Fruit fly (Drosophila melanogaster) whole organism, larva: ENCODE results near the gene Nnk.

Experiments
- noc ChIP-seq: fragments of 200-800 bp; sonication (Bioruptor generic); optimal IDR thresholded peaks from 3 replicates; lab custom pipeline; 2019; ENCODE audit warnings: missing biosample characterization, mild to moderate bottlenecking, missing genetic modification characterization, moderate library complexity

The Nnk gene

DNA sequence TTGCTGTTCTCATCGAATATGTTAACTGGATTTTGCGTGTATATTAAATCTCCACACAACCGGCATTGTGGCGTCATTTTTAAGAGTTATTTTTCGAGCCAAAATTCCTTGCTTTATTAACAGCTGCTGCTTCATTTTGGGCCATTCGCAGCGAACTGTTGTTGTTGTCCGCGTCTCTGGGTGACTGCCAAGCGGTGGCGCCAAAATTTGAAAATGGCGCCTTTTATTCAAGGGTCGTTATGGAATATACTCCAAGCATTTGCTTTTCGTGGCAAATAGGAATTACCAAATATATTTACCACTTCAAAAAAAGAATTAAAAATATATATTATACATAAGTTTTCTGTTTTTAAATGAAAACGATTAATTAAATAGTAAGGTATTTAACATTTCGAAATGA, at the start of gene Nnk:
Gene Nnk, minus strand, starts transcription at position 158 of the 400 bp plus-strand sequence.
- no peak for TF ChIP-seq noc (tag; lab: Kevin White, UChicago)

DNA sequence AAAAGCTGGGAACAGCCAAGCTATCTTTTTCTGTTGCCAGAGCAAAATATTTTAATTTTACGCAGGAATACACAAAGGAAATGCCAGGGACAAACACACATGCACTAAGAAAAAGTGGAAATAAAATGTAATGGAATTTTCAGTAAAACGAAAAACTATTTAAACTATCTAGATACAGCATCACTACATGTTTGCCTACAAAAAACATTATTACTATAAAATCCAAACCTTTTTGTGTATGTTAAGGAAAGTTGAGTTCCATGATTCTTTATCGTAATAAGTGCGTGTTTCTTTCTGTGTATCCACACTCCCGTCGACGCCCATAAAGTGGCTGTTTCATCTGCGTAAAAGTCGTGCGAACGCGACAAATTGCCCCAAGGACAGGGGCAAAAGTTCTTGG, 44.1 kb upstream of the Nnk start:
- no peak for TF ChIP-seq noc (tag; lab: Kevin White, UChicago)

DNA sequence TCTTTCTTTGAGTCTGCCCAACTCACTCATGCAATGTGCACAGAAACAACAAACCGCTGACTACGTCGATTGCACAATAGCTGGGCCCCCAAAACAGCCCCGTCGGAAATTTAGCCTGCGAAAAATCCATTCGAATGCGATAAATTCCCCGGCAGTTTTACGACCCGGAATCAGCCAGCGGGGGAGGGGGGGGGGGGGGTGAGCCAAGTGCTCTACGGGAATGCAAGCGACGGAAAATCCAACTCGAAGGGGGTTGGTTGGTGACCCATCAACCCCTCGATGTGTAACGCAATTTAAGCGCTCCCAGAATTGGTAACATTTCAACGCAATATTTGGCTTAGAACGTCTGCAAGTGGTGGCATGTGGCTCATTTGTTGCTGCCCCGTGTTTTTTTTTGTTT, 41.9 kb upstream of the Nnk start:
- TF ChIP-seq noc (tag; lab: Kevin White, UChicago) = no peak

DNA sequence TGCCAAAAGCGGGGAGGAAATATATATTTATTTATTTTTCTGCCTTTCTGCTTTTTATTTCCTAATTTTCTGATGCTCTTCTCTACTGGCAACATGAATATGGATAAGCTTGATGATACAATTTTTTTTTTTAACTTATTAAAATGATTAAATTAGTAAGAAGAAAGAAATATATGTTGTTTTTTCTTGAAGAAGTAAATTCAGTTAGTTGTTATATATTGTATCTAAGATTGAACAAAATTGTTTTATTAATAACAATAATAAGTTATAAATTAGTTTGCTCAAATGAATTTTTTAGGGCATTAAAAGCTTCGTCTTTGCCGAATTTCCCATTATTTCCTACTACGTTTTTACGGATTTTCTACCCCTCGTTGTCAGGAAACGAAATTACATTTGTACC, 25.5 kb upstream of the Nnk start:
- TF ChIP-seq noc (tag; lab: Kevin White, UChicago) = no peak

DNA sequence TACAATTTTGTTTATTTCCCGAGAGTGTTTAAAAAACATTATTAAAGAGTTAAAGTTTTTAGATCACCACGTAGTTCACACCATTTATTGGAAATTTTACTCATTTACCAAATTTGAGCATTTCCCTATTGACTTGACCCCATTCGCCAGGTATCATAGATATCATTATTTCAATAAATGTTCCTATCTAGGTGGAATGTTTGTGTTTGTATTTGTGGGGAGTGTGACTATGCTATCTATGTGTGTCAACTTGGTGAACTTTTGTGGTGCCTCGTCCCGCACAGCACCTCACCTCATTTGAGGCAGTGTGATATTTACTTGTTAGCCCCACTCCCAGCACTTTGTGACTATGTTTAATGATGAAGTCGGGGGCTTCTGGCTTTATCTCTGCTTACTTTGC, 23.6 kb upstream of the Nnk start:
- no peak for TF ChIP-seq noc (tag; lab: Kevin White, UChicago)

DNA sequence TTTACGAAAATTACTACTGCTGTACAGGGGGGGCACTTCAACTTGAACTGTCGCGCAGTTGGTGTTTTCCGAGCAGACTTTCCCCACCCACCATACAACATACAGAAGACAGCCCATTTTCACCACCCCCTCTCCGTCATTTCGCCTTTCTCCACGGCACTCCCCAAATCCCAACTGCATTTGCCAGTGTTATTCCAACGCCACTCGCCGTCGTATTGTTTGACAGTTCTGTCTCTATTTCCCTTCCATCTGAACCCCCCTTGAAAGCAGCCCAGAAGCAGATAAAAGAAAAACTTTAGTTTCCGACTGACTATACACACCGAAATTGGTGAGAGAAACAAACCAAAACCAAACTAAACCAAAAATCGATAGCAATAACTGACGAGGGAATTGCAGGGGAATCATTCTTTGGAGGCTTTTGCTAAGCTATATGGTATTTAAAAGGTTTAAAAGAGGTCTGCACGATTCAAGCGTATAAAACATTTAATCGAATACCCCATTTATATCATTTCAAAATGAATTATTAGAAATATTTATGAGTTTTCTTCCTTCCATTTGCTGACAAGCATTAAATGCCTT, 22.1 kb upstream of the Nnk start:
- no peak for TF ChIP-seq noc (tag; lab: Kevin White, UChicago)

DNA sequence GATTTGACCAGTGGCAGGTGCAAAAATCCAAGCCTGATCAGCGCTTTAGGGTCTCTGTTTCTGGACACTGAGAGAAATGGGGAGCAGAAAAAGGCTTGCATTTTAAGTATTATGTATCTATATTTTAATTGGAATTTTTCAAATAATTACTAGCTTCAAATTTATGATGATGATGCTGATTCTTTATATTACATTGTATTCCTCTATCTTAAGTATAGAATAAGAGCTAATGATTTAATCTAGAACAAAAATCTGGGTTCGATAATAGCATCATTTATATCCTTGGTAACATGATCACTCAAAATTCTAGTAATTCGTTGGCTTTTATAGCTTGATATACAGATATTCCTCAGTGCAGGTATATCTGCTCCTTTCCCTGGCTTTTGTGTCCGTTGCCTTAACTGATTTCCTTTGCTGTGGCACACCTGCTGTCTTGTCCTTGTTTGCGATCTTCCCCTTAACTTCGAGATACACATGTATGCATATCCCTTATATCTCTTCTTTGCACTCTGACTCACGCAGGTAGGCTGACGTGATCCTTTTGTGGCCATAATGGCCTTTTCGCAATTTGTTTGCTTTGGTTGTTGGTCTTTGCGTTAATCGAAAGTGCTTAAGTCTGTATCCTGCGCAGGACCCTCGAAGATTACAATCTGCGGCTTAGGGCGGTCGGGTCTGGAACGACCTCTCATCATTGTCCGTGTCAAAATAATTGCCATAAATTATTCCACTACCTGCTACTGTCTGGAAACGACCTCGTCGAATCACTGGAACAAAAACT, 20.9 kb upstream of the Nnk start:
- TF ChIP-seq noc (tag; lab: Kevin White, UChicago) = no peak

DNA sequence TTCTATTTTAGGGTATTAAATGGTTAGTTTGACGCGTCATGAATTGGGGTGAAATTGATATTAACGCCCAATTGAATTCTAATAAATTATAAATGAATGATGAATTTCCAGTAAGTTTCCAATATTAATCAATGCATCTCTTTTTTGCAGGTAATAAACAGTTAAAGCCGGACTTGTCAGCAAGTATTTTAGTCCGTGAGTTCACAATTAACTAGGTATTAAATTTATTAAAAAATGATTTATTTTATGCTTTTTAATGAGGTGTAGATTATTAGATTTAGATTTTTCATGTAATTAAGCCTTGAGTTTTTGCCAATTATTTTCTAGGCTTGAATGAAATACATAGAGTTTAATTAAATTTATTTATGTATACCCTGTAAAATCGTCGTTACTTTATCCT, 16.7 kb upstream of the Nnk start:
- no peak for TF ChIP-seq noc (tag; lab: Kevin White, UChicago)

DNA sequence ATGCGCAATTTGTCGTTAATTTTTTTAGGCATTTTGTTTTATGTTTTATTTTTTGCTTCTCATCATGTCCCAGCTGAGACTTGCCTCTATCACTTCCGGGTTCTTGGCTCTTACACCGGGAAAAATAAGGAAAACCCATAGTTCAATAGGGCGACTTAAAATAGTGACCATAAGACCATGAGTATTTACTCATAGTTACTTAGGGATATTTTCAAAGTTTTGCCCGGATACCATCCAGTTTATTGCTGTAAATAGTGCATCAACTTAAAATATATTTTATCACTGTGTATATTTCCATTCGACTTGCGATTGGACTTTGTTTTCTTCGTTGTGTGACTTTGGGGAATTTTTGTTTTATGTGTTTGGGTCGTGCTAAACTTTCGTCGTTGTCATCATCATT, 13.8 kb upstream of the Nnk start:
- TF ChIP-seq noc (tag; lab: Kevin White, UChicago) = no peak

DNA sequence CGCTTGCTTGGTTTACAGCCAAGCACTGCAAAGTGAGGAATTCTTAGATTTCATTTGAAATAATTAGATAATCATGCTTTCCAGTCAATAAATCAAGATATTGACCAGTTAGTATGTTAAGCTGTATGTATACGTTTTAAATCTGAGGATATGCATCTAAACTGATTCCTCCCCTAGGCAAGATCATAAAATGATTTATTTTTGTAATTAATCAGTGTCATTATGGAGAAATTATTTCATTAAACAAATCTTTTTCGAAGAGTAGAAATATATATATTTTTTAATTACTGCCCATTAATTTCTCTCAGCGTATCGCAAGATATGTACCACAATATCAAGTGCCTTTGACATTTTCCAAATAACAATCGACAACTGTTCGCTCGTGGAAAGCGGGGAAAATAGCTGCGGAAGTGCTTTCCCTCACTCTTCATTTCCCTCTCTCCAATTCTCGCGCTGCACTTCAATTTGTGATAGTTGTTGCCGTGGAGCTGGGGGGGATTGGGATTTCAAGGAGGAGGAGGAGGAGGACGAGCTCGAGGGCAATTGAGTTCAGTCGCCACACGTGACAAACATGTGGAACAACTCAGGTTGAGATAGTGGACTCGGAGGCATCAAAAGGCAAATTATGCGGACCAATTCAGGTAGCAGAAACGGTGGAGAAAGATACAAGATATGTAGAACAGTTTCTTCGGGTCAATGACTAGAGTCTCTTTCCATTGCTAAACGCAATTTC, 9.3 kb upstream of the Nnk start:
- TF ChIP-seq noc (tag; lab: Kevin White, UChicago) = no peak

DNA sequence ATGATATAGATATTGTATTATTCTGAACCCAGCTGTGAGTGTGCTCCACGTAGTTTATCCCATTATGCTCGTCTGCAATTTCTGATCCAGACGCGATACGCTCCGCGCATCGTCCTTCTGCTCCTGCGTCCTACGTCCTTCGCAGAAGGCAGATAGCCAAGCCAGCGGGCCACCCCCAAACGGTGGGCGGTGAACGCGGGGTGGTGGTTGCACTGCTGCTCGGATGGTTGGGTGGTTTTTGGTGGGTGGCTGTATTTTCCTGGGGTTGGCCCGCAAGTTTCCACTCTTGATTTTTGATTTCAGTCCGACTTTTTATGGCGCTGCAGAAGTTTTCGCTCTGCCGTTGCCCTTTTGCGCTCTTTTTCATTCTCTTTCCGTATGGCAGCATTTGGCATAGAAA, 7.4 kb upstream of the Nnk start:
- TF ChIP-seq noc (tag; lab: Kevin White, UChicago) = no peak

DNA sequence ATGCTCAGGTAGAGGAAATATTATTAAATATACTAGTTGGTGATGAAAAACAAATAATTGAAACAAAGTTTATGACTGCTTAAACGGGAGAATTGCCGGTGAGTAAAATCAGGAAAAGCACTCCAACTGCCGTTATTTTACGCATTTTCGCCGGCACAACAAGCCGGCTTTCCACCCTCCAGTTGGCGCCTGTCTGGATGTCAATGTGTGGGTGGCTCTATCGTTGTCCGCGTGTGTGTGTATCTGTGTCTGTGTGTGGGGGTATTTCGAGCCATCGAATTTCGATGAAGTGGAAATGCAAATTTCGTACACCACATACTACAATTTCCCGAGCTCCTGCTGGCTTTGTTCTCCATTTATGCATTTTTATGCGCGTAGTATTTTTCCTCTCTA, 6.7 kb upstream of the Nnk start:
- TF ChIP-seq noc (tag; lab: Kevin White, UChicago) = no peak

DNA sequence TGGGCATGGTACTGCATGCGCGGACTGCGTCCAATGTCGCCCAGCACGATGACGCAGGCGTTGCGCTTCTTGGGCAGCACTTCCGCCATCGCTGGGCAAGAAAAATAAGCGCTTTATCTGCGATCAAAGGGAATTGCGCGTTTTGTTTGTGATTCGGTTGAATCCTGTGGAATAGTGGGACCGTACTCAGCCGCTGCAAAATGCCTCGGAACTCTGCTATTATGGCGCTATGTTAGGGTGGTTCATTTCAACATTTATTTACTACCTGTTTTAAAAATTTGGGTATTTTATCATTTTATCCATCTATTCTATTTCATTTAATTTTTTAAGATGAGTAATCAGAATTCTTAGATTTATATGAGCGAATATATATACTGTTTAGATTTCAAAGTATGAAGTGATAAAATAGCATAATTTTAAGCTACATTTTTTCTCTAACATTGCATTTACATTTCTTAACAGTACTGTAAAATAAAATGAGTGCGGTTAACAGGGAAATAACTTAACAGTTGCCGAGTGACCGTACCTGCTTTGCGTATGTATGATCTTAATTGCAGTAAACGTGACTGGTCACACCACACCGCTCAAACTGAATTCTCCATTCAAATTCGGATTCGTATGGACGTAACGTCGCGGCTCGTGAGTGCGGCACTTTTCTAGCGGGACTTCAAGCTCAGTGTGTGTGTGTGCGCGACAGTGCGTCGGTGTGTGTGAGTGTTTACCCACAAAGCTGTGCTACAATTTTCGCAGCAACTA, 6.1 kb upstream of the Nnk start, which contains the start of the genes Alg1 and tinc:
Gene Alg1, minus strand, starts transcription at position 184 of the 756 bp plus-strand sequence.
Gene tinc, plus strand, starts transcription at position 591 of the 756 bp plus-strand sequence.
- TF ChIP-seq noc (tag; lab: Kevin White, UChicago) = peak; percentile 74

DNA sequence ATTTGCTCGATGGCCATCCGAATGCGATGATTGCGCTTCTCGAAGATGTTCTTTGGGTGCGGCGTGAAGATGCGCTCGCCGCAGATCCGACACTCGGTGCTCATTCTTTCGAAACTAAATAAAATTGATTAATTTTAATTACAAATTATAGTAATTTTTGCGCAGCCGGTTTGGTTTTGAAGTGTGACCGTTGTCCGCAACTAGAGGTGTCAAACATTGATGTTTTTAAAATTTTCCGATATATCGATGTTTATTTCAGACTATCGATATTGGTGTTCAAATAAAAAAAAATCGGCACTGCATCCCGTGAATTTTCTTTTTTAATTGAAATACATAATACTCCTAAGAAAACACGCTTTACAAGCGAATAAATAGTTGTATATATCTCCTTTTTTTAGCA, 4.0 kb upstream of the Nnk start, which contains the start of gene Odj:
Gene Odj, minus strand, starts transcription at position 209 of the 400 bp plus-strand sequence.
- no peak for TF ChIP-seq noc (tag; lab: Kevin White, UChicago)

DNA sequence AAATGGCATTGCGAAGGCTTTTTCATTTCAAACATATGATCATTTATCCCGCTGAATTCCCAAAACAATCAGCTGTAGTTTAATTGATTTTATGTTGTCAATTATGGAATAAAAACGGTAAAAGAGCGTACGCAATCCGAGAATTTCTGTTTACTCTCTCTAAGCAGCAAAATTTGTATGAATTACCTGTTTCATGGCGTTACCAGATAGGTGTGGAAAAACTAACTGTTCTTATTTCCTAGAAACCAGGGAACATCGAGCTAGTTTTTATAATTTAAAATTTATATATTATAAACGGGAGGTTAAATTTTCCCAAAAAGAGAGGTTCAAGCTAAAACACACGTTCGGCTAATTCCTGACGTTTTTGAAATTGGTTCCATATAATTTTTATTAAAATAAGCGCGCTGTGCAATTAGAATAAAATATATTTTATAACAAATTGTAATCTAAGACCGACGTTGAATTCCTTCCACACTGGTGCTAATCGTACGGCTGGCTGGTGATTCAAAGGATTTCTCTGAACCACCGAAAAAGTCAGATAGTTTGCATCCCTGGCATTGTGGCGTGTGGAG, 2.1 kb upstream of the Nnk start, which contains the start of gene CG17801:
Gene CG17801, minus strand, starts transcription at position 51 of the 572 bp plus-strand sequence.
- TF ChIP-seq noc (tag; lab: Kevin White, UChicago) = no peak
